Fruit fly (Drosophila melanogaster): ENCODE results near the gene CG45544.

dm6 chr3R:29250272-29251018 is 5.8 kb upstream of the CG45544 start, which contains the start of gene SP1029:
- TF ChIP-seq psq (GFP tag; optimal IDR thresholded peaks at IDR 0.05), result no peak
- no peak for TF ChIP-seq Mio (GFP tag; optimal IDR thresholded peaks at IDR 0.05)
- no peak for TF ChIP-seq usp (GFP tag; optimal IDR thresholded peaks at IDR 0.05)
- no peak for TF ChIP-seq br (GFP tag; optimal IDR thresholded peaks at IDR 0.05)
- no peak for TF ChIP-seq HLH106 (tag; optimal IDR thresholded peaks at IDR 0.05)
- TF ChIP-seq GATAd (GFP tag; optimal IDR thresholded peaks at IDR 0.05), result no peak
- no peak for TF ChIP-seq Hnf4 (GFP tag; optimal IDR thresholded peaks at IDR 0.05)
- no peak for TF ChIP-seq pan (optimal IDR thresholded peaks at IDR 0.05)
- no peak for TF ChIP-seq sage (GFP tag; optimal IDR thresholded peaks at IDR 0.05)
- TF ChIP-seq N (GFP tag; optimal IDR thresholded peaks at IDR 0.05), result no peak
- TF ChIP-seq tai (GFP tag; optimal IDR thresholded peaks at IDR 0.05), result no peak

Measured in whole organism, wandering third instar larva.